Fruit fly (Drosophila melanogaster): ENCODE results near the gene CG9312.

- no peak for TF ChIP-seq bbx (GFP tag; IDR thresholded peaks at IDR 0.05; ENCODE audit: partially characterized antibody)
- TF ChIP-seq CG3163 (GFP tag; optimal IDR thresholded peaks at IDR 0.05), result no peak
- TF ChIP-seq chif (GFP tag; optimal IDR thresholded peaks at IDR 0.05), result peak in 1 of 2 experiments; percentile 58
- peak; percentile 6 for TF ChIP-seq gfzf (GFP tag; optimal IDR thresholded peaks at IDR 0.05)
- peak; percentile 70 for TF ChIP-seq CG1647 (GFP tag; optimal IDR thresholded peaks at IDR 0.05)
- TF ChIP-seq CG15601 (tag; optimal IDR thresholded peaks at IDR 0.05), result no peak
Measured at dm6 chr3R:13779241-13779683, 13.7 kb downstream of the CG9312 start, which contains the start of the genes CG42375 and CG9288.

Data from whole organism, embryonic.